Fruit fly (Drosophila melanogaster) whole organism, adult: Measurements from ENCODE around the gene Ziz.

ENCODE experiments used
- CG11617 ChIP-seq: fragments of 200-800 bp; sonication (Bioruptor generic); optimal IDR thresholded peaks from 2 replicates; lab custom pipeline; 2017; ENCODE audit warnings: mild to moderate bottlenecking, missing biosample characterization, missing genetic modification reagents, missing genetic modification characterization
- CG12768 ChIP-seq: fragments of 200-800 bp; sonication (Bioruptor generic); optimal IDR thresholded peaks from 2 replicates; lab custom pipeline; 2017; ENCODE audit warnings: missing biosample characterization, missing genetic modification characterization, mild to moderate bottlenecking, moderate library complexity, missing genetic modification reagents
- CG14711 ChIP-seq: fragments of 200-800 bp; sonication (Bioruptor generic); optimal IDR thresholded peaks from 2 replicates; lab custom pipeline; 2018; ENCODE audit warnings: missing biosample characterization, mild to moderate bottlenecking, missing genetic modification characterization, moderate library complexity
- CG1620 ChIP-seq: fragments of 200-800 bp; sonication (Bioruptor generic); optimal IDR thresholded peaks from 2 replicates; lab custom pipeline; 2016; ENCODE audit warnings: missing biosample characterization, missing genetic modification characterization
- CG33017 ChIP-seq: fragments of 200-800 bp; sonication (Bioruptor generic); optimal IDR thresholded peaks from 2 replicates; lab custom pipeline; 2018; ENCODE audit warnings: missing biosample characterization, mild to moderate bottlenecking, missing genetic modification characterization, moderate library complexity
- CG5204 ChIP-seq: fragments of 200-800 bp; sonication (Bioruptor generic); optimal IDR thresholded peaks from 2 replicates; lab custom pipeline; 2016; ENCODE audit warnings: missing biosample characterization, missing genetic modification characterization
- CG7045 ChIP-seq: fragments of 200-800 bp; sonication (Bioruptor generic); optimal IDR thresholded peaks from 2 replicates; lab custom pipeline; 2017; ENCODE audit warnings: missing biosample characterization, mild to moderate bottlenecking, missing genetic modification characterization
- CG7101 ChIP-seq: fragments of 200-800 bp; sonication (Bioruptor generic); optimal IDR thresholded peaks from 2 replicates; lab custom pipeline; 2018; ENCODE audit warnings: missing biosample characterization, mild to moderate bottlenecking, missing genetic modification characterization, moderate library complexity
- Clk ChIP-seq: fragments of 200-800 bp; sonication (Bioruptor generic); optimal IDR thresholded peaks from 2 replicates; lab custom pipeline; 2017; ENCODE audit warnings: missing biosample characterization, missing genetic modification characterization
- Crg-1 ChIP-seq: fragments of 200-800 bp; sonication (Bioruptor generic); optimal IDR thresholded peaks from 2 replicates; lab custom pipeline; 2016; ENCODE audit warnings: missing biosample characterization, missing genetic modification characterization
- Mnt ChIP-seq: fragments of 200-800 bp; sonication (Bioruptor generic); optimal IDR thresholded peaks from 2 replicates; lab custom pipeline; 2016; ENCODE audit warnings: missing biosample characterization, mild to moderate bottlenecking, missing genetic modification characterization
- bab1 ChIP-seq: fragments of 200-800 bp; sonication (Bioruptor generic); optimal IDR thresholded peaks from 3 replicates; lab custom pipeline; 2019; ENCODE audit warnings: missing biosample characterization, mild to moderate bottlenecking, missing genetic modification characterization, moderate library complexity
- cic ChIP-seq: fragments of 200-800 bp; sonication (Bioruptor generic); optimal IDR thresholded peaks from 2 replicates; lab custom pipeline; 2017; ENCODE audit warnings: missing biosample characterization, mild to moderate bottlenecking, missing genetic modification characterization, moderate library complexity
- cnc ChIP-seq, 2 experiments: fragments of >200 bp; optimal IDR thresholded peaks; 2 replicates each; lab custom pipeline; 2017
- kay ChIP-seq: fragments of 200-800 bp; sonication (Bioruptor generic); peaks from one replicate; lab custom pipeline; 2016; ENCODE audit warnings: missing biosample characterization, missing genetic modification characterization, borderline replicate concordance
- ovo ChIP-seq: fragments of 200-800 bp; sonication (Bioruptor generic); optimal IDR thresholded peaks from 2 replicates; lab custom pipeline; 2016; ENCODE audit warnings: missing biosample characterization, missing genetic modification characterization
- pad ChIP-seq: fragments of 200-800 bp; sonication (Bioruptor generic); optimal IDR thresholded peaks from 3 replicates; lab custom pipeline; 2017; ENCODE audit warnings: missing biosample characterization, missing genetic modification characterization, mild to moderate bottlenecking, moderate library complexity, missing genetic modification reagents
- tj ChIP-seq: fragments of 200-800 bp; sonication (Bioruptor generic); optimal IDR thresholded peaks from 3 replicates; lab custom pipeline; 2017; ENCODE audit warnings: missing biosample characterization, mild to moderate bottlenecking, missing genetic modification characterization, moderate library complexity
- toe ChIP-seq: fragments of 200-800 bp; sonication (Bioruptor generic); optimal IDR thresholded peaks from 2 replicates; lab custom pipeline; 2016; ENCODE audit warnings: missing biosample characterization, missing genetic modification characterization

Gene Ziz

dm6 chr2L:7495987-7496503 is at the start of gene Ziz:
TSS of gene Ziz (minus strand) at chr2L:7496307.
- TF ChIP-seq bab1 (GFP tag; lab: Kevin White, UChicago): peak; percentile 75
- TF ChIP-seq CG5204 (GFP tag; lab: Kevin White, UChicago): no peak
- TF ChIP-seq toe (GFP tag; lab: Kevin White, UChicago): peak; percentile 9
- no peak for TF ChIP-seq Clk (GFP tag; lab: Kevin White, UChicago)
- TF ChIP-seq CG7101: peak; percentile 38
- peak; percentile 64 for TF ChIP-seq tj (GFP tag; lab: Kevin White, UChicago)
- TF ChIP-seq CG11617: peak; percentile 27
- TF ChIP-seq cic (GFP tag; lab: Kevin White, UChicago): peak; percentile 77
- no peak for TF ChIP-seq Crg-1 (GFP tag; lab: Kevin White, UChicago)
- TF ChIP-seq CG7045 (GFP tag; lab: Kevin White, UChicago): no peak
- TF ChIP-seq CG33017 (tag; lab: Kevin White, UChicago): peak; percentile 20
- TF ChIP-seq pad (GFP tag; lab: Kevin White, UChicago): peak; percentile 58
- no peak for TF ChIP-seq cnc (optimal IDR thresholded peaks at IDR 0.05; lab: Kevin White, UChicago)
- no peak for TF ChIP-seq CG12768 (GFP tag; lab: Kevin White, UChicago)
- peak; percentile 51 for TF ChIP-seq CG14711 (tag; lab: Kevin White, UChicago)
- TF ChIP-seq Mnt (GFP tag; lab: Kevin White, UChicago): peak; percentile 80
- TF ChIP-seq ovo: no peak

dm6 chr2L:7545608-7546275 is 49.6 kb upstream of the Ziz start:
- TF ChIP-seq tj (GFP tag; lab: Kevin White, UChicago): no peak
- no peak for TF ChIP-seq Clk (GFP tag; lab: Kevin White, UChicago)
- no peak for TF ChIP-seq Crg-1 (GFP tag; lab: Kevin White, UChicago)
- TF ChIP-seq pad (GFP tag; lab: Kevin White, UChicago): no peak
- no peak for TF ChIP-seq CG5204 (GFP tag; lab: Kevin White, UChicago)
- TF ChIP-seq Mnt (GFP tag; lab: Kevin White, UChicago): no peak
- no peak for TF ChIP-seq kay (GFP tag; lab: Kevin White, UChicago)
- TF ChIP-seq CG14711 (tag; lab: Kevin White, UChicago): no peak
- TF ChIP-seq CG1620 (GFP tag; lab: Kevin White, UChicago): no peak
- no peak for TF ChIP-seq CG12768 (GFP tag; lab: Kevin White, UChicago)
- TF ChIP-seq bab1 (GFP tag; lab: Kevin White, UChicago): no peak
- TF ChIP-seq toe (GFP tag; lab: Kevin White, UChicago): no peak
- no peak for TF ChIP-seq CG7045 (GFP tag; lab: Kevin White, UChicago)

- no peak for TF ChIP-seq CG14711 (tag; lab: Kevin White, UChicago)
- TF ChIP-seq toe (GFP tag; lab: Kevin White, UChicago): no peak
- peak; percentile 14 for TF ChIP-seq tj (GFP tag; lab: Kevin White, UChicago)
- TF ChIP-seq CG5204 (GFP tag; lab: Kevin White, UChicago): no peak
Observed at dm6 chr2L:7544267-7544670, 48.2 kb upstream of the Ziz start.

DNA sequence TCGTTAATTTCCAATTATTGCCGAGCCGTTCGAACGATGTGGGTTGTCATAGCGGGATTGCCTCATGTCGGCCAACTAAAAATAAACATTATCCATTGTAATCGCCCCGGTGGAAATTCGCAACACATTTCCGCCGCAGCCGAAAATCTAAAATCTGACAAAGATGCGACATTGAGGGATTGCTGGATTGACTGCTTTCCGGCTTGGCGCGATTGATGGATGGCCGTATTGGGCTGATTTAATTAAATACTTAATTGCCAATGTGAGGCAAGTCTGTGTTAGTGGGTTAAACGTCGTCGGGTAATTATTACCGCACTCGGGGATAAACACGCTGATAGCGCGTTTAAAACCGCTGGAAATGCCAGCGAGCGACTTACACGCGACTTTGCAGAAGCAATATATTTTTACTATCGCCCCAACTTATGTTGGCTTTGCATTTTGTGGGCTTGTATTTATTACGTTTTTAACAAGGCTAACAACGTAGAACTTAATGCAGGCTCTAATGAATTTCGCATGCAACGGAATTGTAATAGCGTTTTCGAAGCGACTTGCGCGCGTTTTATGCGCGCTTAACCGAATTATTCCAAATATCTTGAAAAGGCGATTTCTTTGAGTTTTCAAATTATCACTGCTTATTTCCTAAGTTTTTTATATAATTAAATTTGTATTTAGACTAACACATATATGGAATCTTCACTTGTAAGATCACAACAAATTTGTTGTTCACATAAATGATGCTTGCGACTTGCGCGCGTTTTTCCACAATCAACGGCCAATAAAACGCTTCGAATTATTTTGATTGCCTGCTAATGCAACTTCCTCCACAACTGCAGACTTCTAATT is 46.1 kb upstream of the Ziz start:
- TF ChIP-seq CG5204 (GFP tag; lab: Kevin White, UChicago) (no peak), cnc (optimal IDR thresholded peaks at IDR 0.05; lab: Kevin White, UChicago) (no peak), CG12768 (GFP tag; lab: Kevin White, UChicago) (no peak)

DNA sequence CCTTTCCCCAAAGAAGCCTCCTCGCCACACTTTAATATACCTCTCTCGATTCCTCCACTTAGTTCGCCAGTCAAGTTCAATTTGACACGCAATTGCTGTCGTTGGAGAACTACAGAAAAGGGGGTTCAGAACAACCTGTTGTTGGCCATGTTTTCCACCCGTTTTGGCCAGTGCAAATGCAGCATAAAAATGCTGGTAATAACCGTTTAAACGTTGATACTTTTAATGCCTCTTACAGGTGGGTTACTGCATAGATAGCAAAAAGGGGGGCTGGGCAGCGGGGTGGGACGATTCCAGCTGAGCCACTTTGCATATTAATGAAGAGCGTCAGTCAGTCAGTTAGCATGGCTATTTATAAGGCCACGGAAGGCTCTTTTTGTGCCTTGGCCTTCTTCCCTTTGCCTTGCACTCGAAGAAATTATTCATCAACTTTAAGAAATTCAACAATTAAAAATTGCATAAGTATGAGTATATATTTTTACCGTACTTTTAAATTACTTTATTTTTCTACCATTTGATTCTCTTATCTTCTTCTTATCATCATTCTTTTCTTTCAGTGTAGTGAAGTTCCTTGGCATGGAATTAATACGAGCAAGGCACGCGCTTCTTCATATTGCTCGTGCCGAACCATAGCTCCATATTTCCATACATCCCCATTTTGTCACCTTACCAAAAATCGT is 45.1 kb upstream of the Ziz start:
- TF ChIP-seq tj (GFP tag; lab: Kevin White, UChicago): peak; percentile 55
- TF ChIP-seq pad (GFP tag; lab: Kevin White, UChicago): no peak

- TF ChIP-seq kay (GFP tag; lab: Kevin White, UChicago) (no peak), ovo (no peak), tj (GFP tag; lab: Kevin White, UChicago) (no peak), cnc (optimal IDR thresholded peaks at IDR 0.05; lab: Kevin White, UChicago) (no peak), Crg-1 (GFP tag; lab: Kevin White, UChicago) (no peak), CG5204 (GFP tag; lab: Kevin White, UChicago) (no peak)
Observed at dm6 chr2L:7536332-7536731, 40.2 kb upstream of the Ziz start.
